Worm (Caenorhabditis elegans): ENCODE measurements around the gene T28A11.19.

ce11 chrV:3256051-3256450, 13.3 kb downstream of the T28A11.19 start, which contains the start of gene srt-63:
- TF ChIP-seq nhr-11 (tag; optimal IDR thresholded peaks at IDR 0.05) = no peak
- TF ChIP-seq R02D3.7 (tag; optimal IDR thresholded peaks at IDR 0.05) = no peak
- no peak for TF ChIP-seq nhr-237 (tag; optimal IDR thresholded peaks at IDR 0.05)
- TF ChIP-seq zag-1 (tag; optimal IDR thresholded peaks at IDR 0.05) = no peak
- TF ChIP-seq aly-2 (tag; optimal IDR thresholded peaks at IDR 0.05) = no peak
- no peak for TF ChIP-seq ceh-9 (tag; optimal IDR thresholded peaks at IDR 0.05)
- no peak for TF ChIP-seq nhr-77 (tag; optimal IDR thresholded peaks at IDR 0.05)
- TF ChIP-seq egl-27 (tag; optimal IDR thresholded peaks at IDR 0.05) = no peak
- no peak for TF ChIP-seq mdl-1 (tag; optimal IDR thresholded peaks at IDR 0.05)
- TF ChIP-seq tbx-2 (tag; optimal IDR thresholded peaks at IDR 0.05) = no peak
- TF ChIP-seq fkh-10 (GFP tag; optimal IDR thresholded peaks at IDR 0.05) = no peak
- TF ChIP-seq lin-39 (tag; optimal IDR thresholded peaks at IDR 0.05) = no peak
- no peak for TF ChIP-seq skn-1 (tag; optimal IDR thresholded peaks at IDR 0.05)
